Worm (Caenorhabditis elegans): ENCODE results near the gene fbxb-3.

DNA sequence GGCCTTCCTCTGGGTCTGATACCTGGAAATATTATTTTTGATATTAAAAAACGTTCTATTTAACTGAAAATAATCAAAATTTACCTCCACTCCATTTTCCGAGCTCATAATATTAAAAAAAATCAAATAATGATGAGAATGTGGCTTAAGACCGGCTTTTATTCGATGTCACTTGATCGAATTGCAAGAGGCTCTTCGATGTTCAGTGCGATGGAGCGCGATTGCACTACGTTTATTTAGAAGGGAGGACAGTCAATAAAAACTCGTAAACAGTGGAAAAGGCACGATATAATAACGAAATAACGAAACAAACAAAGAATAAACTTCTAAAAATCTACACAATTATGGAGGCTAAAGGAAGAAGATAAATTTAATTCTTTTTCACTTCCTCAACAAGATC, 16.0 kb downstream of the fbxb-3 start, which contains the start of gene tag-30:
- TF ChIP-seq pbrm-1 (GFP tag; IDR thresholded peaks at IDR 0.05) (0 out of 2 replicates have a peak, but pooled peaks have one; percentile 6), F23B12.7 (tag; optimal IDR thresholded peaks at IDR 0.05; ENCODE audit: insufficient read depth) (peak; percentile 49)
